Worm (Caenorhabditis elegans) whole organism, L2 larva: ENCODE data around the gene srt-5.
"Not testable (repeated sequence)": the region's sequence is repeated elsewhere in the genome, so short reads cannot be mapped to it uniquely, and the experiment has no call there.

ENCODE experiments used
- C34F6.9 ChIP-seq: fragments of 150-350 bp; optimal IDR thresholded peaks from 2 replicates; lab custom pipeline; 2014; ENCODE audit warnings: missing biosample characterization, missing genetic modification characterization
- F13H6.1 ChIP-seq: sonication (generic microtip); optimal IDR thresholded peaks from 2 replicates; lab custom pipeline; 2016; ENCODE audit warnings: missing genetic modification characterization, missing compliant biosample characterization
- Y55F3AM.14 ChIP-seq: fragments of 200-800 bp; sonication (Bioruptor generic); optimal IDR thresholded peaks from 2 replicates; lab custom pipeline; 2018; ENCODE audit warnings: mild to moderate bottlenecking, missing genetic modification characterization, missing compliant biosample characterization
- ZK546.5 ChIP-seq: sonication (generic microtip); optimal IDR thresholded peaks from 2 replicates; lab custom pipeline; 2017; ENCODE audit warnings: missing biosample characterization, missing genetic modification characterization
- alr-1 ChIP-seq: fragments of 150-350 bp; optimal IDR thresholded peaks from 2 replicates; lab custom pipeline; 2014; ENCODE audit warnings: missing biosample characterization, missing genetic modification characterization
- ama-1 ChIP-seq: fragments of 150-350 bp; optimal IDR thresholded peaks from 2 replicates; lab custom pipeline; 2018; ENCODE audit warnings: inconsistent platforms
- blmp-1 ChIP-seq: sonication (generic microtip); optimal IDR thresholded peaks from 2 replicates; lab custom pipeline; 2017; ENCODE audit warnings: missing genetic modification characterization, mild to moderate bottlenecking, missing compliant biosample characterization, antibody characterized with exemption, moderate library complexity; ENCODE audit not compliant: insufficient read depth
- ceh-16 ChIP-seq: fragments of 150-350 bp; optimal IDR thresholded peaks from 2 replicates; lab custom pipeline; 2014; ENCODE audit warnings: missing biosample characterization, missing genetic modification characterization
- ceh-82 ChIP-seq: fragments of 150-350 bp; optimal IDR thresholded peaks from 2 replicates; lab custom pipeline; 2014; ENCODE audit warnings: missing biosample characterization, missing genetic modification characterization
- crh-2 ChIP-seq: sonication (generic microtip); optimal IDR thresholded peaks from 2 replicates; lab custom pipeline; 2017; ENCODE audit warnings: missing biosample characterization, missing genetic modification characterization
- dmd-4 ChIP-seq: sonication (generic microtip); optimal IDR thresholded peaks from 2 replicates; lab custom pipeline; 2017; ENCODE audit warnings: missing biosample characterization, missing genetic modification characterization
- egl-27 ChIP-seq: sonication (generic microtip); optimal IDR thresholded peaks from 3 replicates; lab custom pipeline; 2017; ENCODE audit warnings: missing biosample characterization, missing genetic modification reagents, missing genetic modification characterization
- elt-3 ChIP-seq: sonication (generic microtip); optimal IDR thresholded peaks from 2 replicates; lab custom pipeline; 2017; ENCODE audit warnings: missing biosample characterization, missing genetic modification characterization
- fos-1 ChIP-seq: fragments of 150-350 bp; optimal IDR thresholded peaks from 2 replicates; lab custom pipeline; 2014; ENCODE audit warnings: missing biosample characterization, missing genetic modification characterization
- gmeb-1 ChIP-seq: fragments of 150-350 bp; optimal IDR thresholded peaks from 2 replicates; lab custom pipeline; 2014; ENCODE audit warnings: missing biosample characterization, missing genetic modification characterization
- lin-13 ChIP-seq: fragments of 150-350 bp; optimal IDR thresholded peaks from 2 replicates; lab custom pipeline; 2014; ENCODE audit warnings: missing biosample characterization, missing genetic modification reagents, missing genetic modification characterization
- lin-39 ChIP-seq: fragments of 150-350 bp; optimal IDR thresholded peaks from 2 replicates; lab custom pipeline; 2014; ENCODE audit warnings: missing biosample characterization, missing genetic modification reagents, missing genetic modification characterization
- lsy-2 ChIP-seq, 2 experiments: fragments of 150-350 bp in 1 of 2; sonication (generic microtip) in 1 of 2; optimal IDR thresholded peaks; 2 replicates each; lab custom pipeline; 2014 to 2017; ENCODE audit warnings: missing biosample characterization in 2 of 2, missing genetic modification characterization in 2 of 2
- mab-5 ChIP-seq: fragments of 150-350 bp; optimal IDR thresholded peaks from 2 replicates; lab custom pipeline; 2014; ENCODE audit warnings: missing biosample characterization, missing genetic modification characterization
- mbf-1 ChIP-seq: sonication (generic microtip); optimal IDR thresholded peaks from 2 replicates; lab custom pipeline; 2017; ENCODE audit warnings: missing biosample characterization, missing genetic modification characterization
- nhr-10 ChIP-seq: sonication (generic microtip); optimal IDR thresholded peaks from 2 replicates; lab custom pipeline; 2017; ENCODE audit warnings: missing biosample characterization, missing genetic modification characterization
- nhr-11 ChIP-seq: fragments of 150-350 bp; optimal IDR thresholded peaks from 2 replicates; lab custom pipeline; 2014; ENCODE audit warnings: missing biosample characterization, missing genetic modification characterization
- nhr-12 ChIP-seq: fragments of 150-350 bp; optimal IDR thresholded peaks from 2 replicates; lab custom pipeline; 2014; ENCODE audit warnings: missing biosample characterization, missing genetic modification characterization
- nhr-129 ChIP-seq: fragments of 150-350 bp; optimal IDR thresholded peaks from 2 replicates; lab custom pipeline; 2014; ENCODE audit warnings: missing biosample characterization, missing genetic modification characterization
- nhr-21 ChIP-seq: fragments of 150-350 bp; optimal IDR thresholded peaks from 2 replicates; lab custom pipeline; 2014; ENCODE audit warnings: missing biosample characterization, missing genetic modification characterization
- nhr-23 ChIP-seq: fragments of 150-350 bp; optimal IDR thresholded peaks from 2 replicates; lab custom pipeline; 2014; ENCODE audit warnings: missing biosample characterization, missing genetic modification reagents, missing genetic modification characterization
- nhr-237 ChIP-seq: fragments of 150-350 bp; optimal IDR thresholded peaks from 2 replicates; lab custom pipeline; 2014; ENCODE audit warnings: missing biosample characterization, missing genetic modification characterization
- nhr-6 ChIP-seq: fragments of 150-350 bp; optimal IDR thresholded peaks from 2 replicates; lab custom pipeline; 2014; ENCODE audit warnings: missing biosample characterization, missing genetic modification characterization
- nhr-77 ChIP-seq: fragments of 150-350 bp; optimal IDR thresholded peaks from 2 replicates; lab custom pipeline; 2014; ENCODE audit warnings: missing biosample characterization, missing genetic modification characterization
- peb-1 ChIP-seq: fragments of 150-350 bp; optimal IDR thresholded peaks from 2 replicates; lab custom pipeline; 2014; ENCODE audit warnings: missing biosample characterization, missing genetic modification characterization
- sem-4 ChIP-seq: fragments of 150-350 bp; optimal IDR thresholded peaks from 2 replicates; lab custom pipeline; 2014; ENCODE audit warnings: missing biosample characterization, missing genetic modification reagents, missing genetic modification characterization
- sma-3 ChIP-seq: sonication (generic microtip); optimal IDR thresholded peaks from 2 replicates; lab custom pipeline; 2016; ENCODE audit warnings: missing genetic modification reagents, missing genetic modification characterization, missing compliant biosample characterization
- sma-9 ChIP-seq, 2 experiments: fragments of 150-350 bp in 1 of 2; sonication (generic microtip) in 1 of 2; optimal IDR thresholded peaks; 2 replicates each; lab custom pipeline; 2014 to 2016; ENCODE audit warnings: missing genetic modification characterization in 2 of 2, mild to moderate bottlenecking in 1 of 2, missing biosample characterization in 1 of 2, missing compliant biosample characterization in 1 of 2, missing genetic modification reagents in 1 of 2, moderate library complexity in 1 of 2
- snpc-4 ChIP-seq: fragments of 150-350 bp; optimal IDR thresholded peaks from 2 replicates; lab custom pipeline; 2014; ENCODE audit warnings: missing biosample characterization, missing genetic modification characterization
- unc-39 ChIP-seq: fragments of 150-350 bp; optimal IDR thresholded peaks from 2 replicates; lab custom pipeline; 2014; ENCODE audit warnings: missing biosample characterization, missing genetic modification characterization
- unc-55 ChIP-seq: fragments of 150-350 bp; sonication (generic microtip); optimal IDR thresholded peaks from 3 replicates; lab custom pipeline; 2014; ENCODE audit warnings: missing biosample characterization, missing genetic modification reagents, missing genetic modification characterization
- unc-62 ChIP-seq: fragments of 150-350 bp; optimal IDR thresholded peaks from 2 replicates; lab custom pipeline; 2014; ENCODE audit warnings: missing biosample characterization, missing genetic modification reagents, missing genetic modification characterization
- ztf-1 ChIP-seq: fragments of 200-800 bp; sonication (Bioruptor generic); conservative IDR thresholded peaks from 2 replicates; pipeline ENCODE4 v1.3.6; 2022; ENCODE audit warnings: missing genetic modification characterization, missing compliant biosample characterization
- ztf-11 ChIP-seq: sonication (generic microtip); optimal IDR thresholded peaks from 2 replicates; lab custom pipeline; 2017; ENCODE audit warnings: missing biosample characterization, missing genetic modification characterization
- ztf-4 ChIP-seq: fragments of 150-350 bp; optimal IDR thresholded peaks from 2 replicates; lab custom pipeline; 2014; ENCODE audit warnings: missing biosample characterization, missing genetic modification characterization

srt-5 gene

DNA sequence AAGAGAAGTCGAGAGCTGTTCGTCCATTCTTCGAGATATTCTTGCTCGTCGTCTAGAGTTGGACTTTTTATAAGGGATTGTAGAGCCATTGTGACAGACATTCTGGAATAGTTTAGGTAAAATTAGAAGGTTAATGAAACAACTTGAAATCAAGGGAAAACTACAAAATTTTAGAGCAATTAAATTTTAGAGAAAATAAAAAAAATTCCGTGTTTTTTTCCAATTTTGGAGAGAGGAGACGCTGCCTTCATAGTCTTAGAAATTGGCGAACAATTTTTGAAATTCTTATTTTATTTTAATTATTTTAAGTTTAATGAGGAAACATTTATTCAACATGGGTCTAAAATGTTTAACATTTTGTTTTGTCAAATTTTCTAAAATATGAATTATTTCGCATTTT lies 9.1 kb downstream of the srt-5 start, which contains the start of gene C50H11.13:
Gene C50H11.13, minus strand, starts transcription at position 101 of the 400 bp plus-strand sequence.
- no peak for TF ChIP-seq ceh-16 (tag; lab: Kevin White, UChicago)
- no peak for TF ChIP-seq nhr-11
- no peak for TF ChIP-seq ztf-4 (tag; lab: Kevin White, UChicago)
- TF ChIP-seq elt-3 (tag; lab: Kevin White, UChicago) = no peak
- no peak for TF ChIP-seq nhr-23 (tag; lab: Kevin White, UChicago)
- TF ChIP-seq unc-39 (tag; lab: Kevin White, UChicago) = no peak
- no peak for TF ChIP-seq nhr-12 (tag; lab: Kevin White, UChicago)
- no peak for TF ChIP-seq crh-2 (tag; lab: Kevin White, UChicago)
- no peak for TF ChIP-seq mab-5 (tag; lab: Kevin White, UChicago)
- no peak for TF ChIP-seq nhr-10 (tag; lab: Kevin White, UChicago)
- TF ChIP-seq ztf-11 (tag; lab: Kevin White, UChicago) = no peak
- TF ChIP-seq unc-62 (GFP tag; lab: Kevin White, UChicago) = no peak

DNA sequence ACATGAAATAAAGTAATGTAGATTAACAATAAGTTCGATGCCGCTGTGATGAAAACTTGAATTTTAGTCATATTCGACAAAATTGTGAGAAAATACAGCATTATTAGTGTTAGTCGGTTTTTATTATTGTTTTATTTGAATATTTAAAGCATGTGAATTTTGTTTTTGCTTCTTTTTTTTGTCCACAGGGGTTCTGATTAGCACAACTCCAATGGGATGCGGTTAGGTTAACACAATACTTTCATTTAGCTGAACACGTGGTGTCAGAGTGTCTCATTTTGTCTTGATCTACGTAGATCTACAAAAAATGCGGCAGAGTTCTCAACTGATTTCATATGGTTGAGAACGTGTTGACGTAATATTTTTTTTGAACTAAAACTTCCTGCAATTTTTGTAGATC lies 11.6 kb downstream of the srt-5 start, which contains the start of gene str-40:
Gene str-40, minus strand, starts transcription at position 101 of the 400 bp plus-strand sequence.
- TF ChIP-seq ZK546.5 (tag; lab: Kevin White, UChicago) (no peak), sem-4 (tag; lab: Kevin White, UChicago) (no peak), nhr-77 (tag; lab: Kevin White, UChicago) (no peak), alr-1 (tag; lab: Kevin White, UChicago) (no peak), F13H6.1 (tag; lab: Kevin White, UChicago) (no peak), ama-1 (lab: Kevin White, UChicago) (no peak), nhr-129 (tag; lab: Kevin White, UChicago) (no peak), nhr-6 (tag; lab: Kevin White, UChicago) (no peak), lin-39 (no peak), unc-55 (GFP tag; lab: Kevin White, UChicago) (no peak)

DNA sequence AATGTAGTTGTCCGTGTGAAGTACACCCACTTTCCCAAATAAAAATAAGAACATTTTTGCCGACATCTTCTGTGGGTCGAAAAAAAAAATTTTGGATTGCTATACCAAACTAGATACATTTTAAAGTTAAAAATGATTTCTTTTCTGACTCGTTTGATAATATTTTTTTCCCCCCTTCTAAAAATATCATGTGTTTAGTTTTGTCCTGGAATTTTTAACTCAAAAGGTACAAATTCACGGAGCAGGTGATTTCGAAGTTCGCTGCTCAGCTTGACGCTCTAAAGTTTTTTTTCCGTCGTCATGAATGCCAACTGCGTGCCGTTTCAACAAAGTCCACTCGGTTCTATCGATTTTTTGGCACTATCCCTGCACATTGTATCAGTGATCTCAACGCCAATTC lies 14.8 kb downstream of the srt-5 start, which contains the start of gene srh-185:
Gene srh-185, plus strand, starts transcription at position 301 of the 400 bp plus-strand sequence.
- TF ChIP-seq peb-1 (tag; lab: Kevin White, UChicago) = no peak
- TF ChIP-seq nhr-237 (tag; lab: Kevin White, UChicago) = no peak
- TF ChIP-seq unc-55 (GFP tag; lab: Kevin White, UChicago) = no peak
- no peak for TF ChIP-seq ceh-82
- TF ChIP-seq nhr-129 (tag; lab: Kevin White, UChicago) = no peak
- no peak for TF ChIP-seq nhr-10 (tag; lab: Kevin White, UChicago)

DNA sequence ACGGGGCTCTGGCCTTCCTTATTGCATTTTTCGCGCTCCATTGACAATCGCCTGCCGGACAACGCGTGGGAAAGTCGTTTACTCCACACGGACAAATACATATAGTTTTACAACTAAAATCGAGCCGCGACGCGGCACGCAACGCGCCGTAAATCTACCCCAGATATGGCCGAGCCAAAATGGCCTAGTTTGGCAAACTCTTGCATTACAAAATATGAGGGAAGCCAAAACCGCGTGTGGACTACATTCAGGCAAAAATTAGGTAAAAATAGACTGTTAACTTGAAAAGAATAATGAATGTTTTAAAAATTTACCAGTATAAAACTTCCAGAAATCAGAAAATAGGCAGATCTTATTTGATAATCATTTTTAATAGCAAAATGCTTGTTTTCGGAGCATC lies 16.3 kb downstream of the srt-5 start, which contains the start of gene srt-16:
Gene srt-16, minus strand, starts transcription at position 101 of the 400 bp plus-strand sequence.
- not testable (repeated sequence) for TF ChIP-seq egl-27, nhr-77, ZK546.5 (tag; lab: Kevin White, UChicago)

ce11 chrV:3062078-3062477 lies 18.6 kb downstream of the srt-5 start, which contains the start of gene srt-15:
Gene srt-15, minus strand, starts transcription at chrV:3062178.
- TF ChIP-seq nhr-77 (tag; lab: Kevin White, UChicago) = no peak
- no peak for TF ChIP-seq ceh-16 (tag; lab: Kevin White, UChicago)
- TF ChIP-seq dmd-4 (tag; lab: Kevin White, UChicago) = no peak
- no peak for TF ChIP-seq mbf-1 (tag; lab: Kevin White, UChicago)
- TF ChIP-seq sma-9 (GFP tag; optimal IDR thresholded peaks at IDR 0.05; lab: Kevin White, UChicago) = no peak
- TF ChIP-seq sma-9 (tag; optimal IDR thresholded peaks at IDR 0.05; lab: Kevin White, UChicago) = no peak
- TF ChIP-seq ztf-1 = no peak
- TF ChIP-seq unc-62 (GFP tag; lab: Kevin White, UChicago) = no peak
- no peak for TF ChIP-seq ZK546.5 (tag; lab: Kevin White, UChicago)
- TF ChIP-seq gmeb-1 = no peak
- TF ChIP-seq lsy-2 (tag; optimal IDR thresholded peaks at IDR 0.05; lab: Kevin White, UChicago) = no peak

- TF ChIP-seq elt-3 (tag; lab: Kevin White, UChicago) (no peak), blmp-1 (no peak), nhr-21 (tag; lab: Kevin White, UChicago) (no peak), nhr-11 (no peak), sem-4 (tag; lab: Kevin White, UChicago) (no peak), fos-1 (tag; lab: Kevin White, UChicago) (no peak), nhr-10 (tag; lab: Kevin White, UChicago) (no peak), ceh-16 (tag; lab: Kevin White, UChicago) (no peak), Y55F3AM.14 (GFP tag; lab: Kevin White, UChicago) (no peak), crh-2 (tag; lab: Kevin White, UChicago) (no peak), lin-13 (GFP tag; lab: Kevin White, UChicago) (no peak), lin-39 (no peak), C34F6.9 (tag; lab: Kevin White, UChicago) (no peak), dmd-4 (tag; lab: Kevin White, UChicago) (no peak), ztf-4 (tag; lab: Kevin White, UChicago) (no peak), sma-3 (GFP tag; lab: Kevin White, UChicago) (no peak), snpc-4 (tag; lab: Kevin White, UChicago) (no peak)
Measured at ce11 chrV:3058996-3059395, 21.7 kb downstream of the srt-5 start, which contains the start of gene str-244. Gene str-244, minus strand, starts transcription at chrV:3059096.
